Worm (Caenorhabditis elegans) whole organism, L4 larva: Measurements from ENCODE around the gene F11C1.7.
A peak's percentile ranks its signal among the peaks of the same experiment; 100 is the strongest.

Source experiments
- D1046.2 ChIP-seq: fragments of 200-800 bp; sonication (Bioruptor generic); IDR thresholded peaks from 2 replicates; pipeline ENCODE4 v1.3.6; 2022; ENCODE audit warnings: missing genetic modification characterization, missing compliant biosample characterization
- aly-2 ChIP-seq: sonication (generic microtip); optimal IDR thresholded peaks from 2 replicates; lab custom pipeline; 2018; ENCODE audit warnings: missing biosample characterization, missing genetic modification characterization
- fkh-10 ChIP-seq: fragments of 150-350 bp; optimal IDR thresholded peaks from 2 replicates; lab custom pipeline; 2014; ENCODE audit warnings: missing biosample characterization, missing genetic modification reagents, missing genetic modification characterization
- gei-8 ChIP-seq: fragments of 200-800 bp; sonication (Bioruptor generic); optimal IDR thresholded peaks from 2 replicates; lab custom pipeline; 2018; ENCODE audit warnings: mild to moderate bottlenecking, missing genetic modification characterization, missing compliant biosample characterization
- mdl-1 ChIP-seq, 2 experiments: fragments of 150-350 bp in 1 of 2; sonication (generic microtip) in 1 of 2; optimal IDR thresholded peaks; 2 replicates each; lab custom pipeline; 2014 to 2017; ENCODE audit warnings: missing biosample characterization in 2 of 2, missing genetic modification characterization in 2 of 2
- nhr-25 ChIP-seq: sonication (generic microtip); optimal IDR thresholded peaks from 2 replicates; lab custom pipeline; 2017; ENCODE audit warnings: missing genetic modification characterization, mild to moderate bottlenecking, missing compliant biosample characterization, antibody characterized with exemption, moderate library complexity, borderline replicate concordance; ENCODE audit not compliant: insufficient read depth
- snpc-4 ChIP-seq: fragments of 150-350 bp; optimal IDR thresholded peaks from 2 replicates; lab custom pipeline; 2014; ENCODE audit warnings: missing biosample characterization, missing genetic modification characterization
- tag-97 ChIP-seq: fragments of 200-800 bp; sonication (Bioruptor generic); IDR thresholded peaks from 2 replicates; pipeline ENCODE4 v1.3.6; 2022; ENCODE audit warnings: missing genetic modification characterization, missing compliant biosample characterization
- unc-130 ChIP-seq: sonication (generic microtip); optimal IDR thresholded peaks from 2 replicates; lab custom pipeline; 2016; ENCODE audit warnings: missing genetic modification reagents, missing genetic modification characterization, missing compliant biosample characterization
- vab-7 ChIP-seq: fragments of 200-800 bp; sonication (Bioruptor generic); IDR thresholded peaks from 2 replicates; pipeline ENCODE4 v1.3.6; 2022; ENCODE audit warnings: missing genetic modification reagents, missing genetic modification characterization, missing compliant biosample characterization
- ztf-11 ChIP-seq: fragments of 150-350 bp; optimal IDR thresholded peaks from 2 replicates; lab custom pipeline; 2014; ENCODE audit warnings: missing biosample characterization, missing genetic modification characterization

ce11 chrX:13003092-13003491, 13.9 kb downstream of the F11C1.7 start:
- TF ChIP-seq ztf-11 (tag; lab: Kevin White, UChicago) (no peak), aly-2 (no peak), D1046.2 (no peak), tag-97 (GFP tag; lab: Robert Waterston, UW) (no peak), fkh-10 (no peak), mdl-1 (tag; optimal IDR thresholded peaks at IDR 0.05; lab: Kevin White, UChicago) (no peak), gei-8 (GFP tag; lab: Kevin White, UChicago) (no peak), snpc-4 (tag; lab: Kevin White, UChicago) (no peak), nhr-25 (tag; lab: Kevin White, UChicago) (peak; percentile 66), unc-130 (GFP tag; lab: Kevin White, UChicago) (no peak), vab-7 (GFP tag; lab: Robert Waterston, UW) (no peak)
